Fruit fly (Drosophila melanogaster) whole organism, wandering third instar larva: ENCODE data around the gene bys.
A peak's percentile ranks its signal among the peaks of the same experiment; 100 is the strongest.

Source experiments
- Myc ChIP-seq: fragments of >200 bp; optimal IDR thresholded peaks from 2 replicates; lab custom pipeline; 2017
- N ChIP-seq: fragments of >200 bp; optimal IDR thresholded peaks from 2 replicates; lab custom pipeline; 2018; ENCODE audit warnings: missing biosample characterization, missing external identifiers, missing genetic modification characterization
- br ChIP-seq: fragments of 200-800 bp; sonication (Bioruptor generic); optimal IDR thresholded peaks from 2 replicates; lab custom pipeline; 2016; ENCODE audit warnings: missing biosample characterization, missing genetic modification characterization
- dl ChIP-seq, 2 experiments: fragments of 175-275, 200-275 bp in 1 of 2; fragments of 200-275 bp in 1 of 2; sonication (Bioruptor generic); optimal IDR thresholded peaks; lab custom pipeline; 2018; ENCODE audit warnings: mild to moderate bottlenecking in 2 of 2, missing biosample characterization in 2 of 2, missing genetic modification characterization in 2 of 2, moderate library complexity in 2 of 2; ENCODE audit not compliant: partially characterized antibody in 2 of 2, insufficient read depth in 1 of 2
- foxo ChIP-seq, 2 experiments: fragments of 200-800 bp; sonication (Bioruptor generic); optimal IDR thresholded peaks; 2 replicates in 1 of 2; 3 replicates in 1 of 2; lab custom pipeline; 2016 to 2017; ENCODE audit warnings: missing biosample characterization in 2 of 2, missing genetic modification characterization in 2 of 2
- fru ChIP-seq: fragments of 200-800 bp; sonication (Bioruptor generic); optimal IDR thresholded peaks from 3 replicates; lab custom pipeline; 2016; ENCODE audit warnings: missing biosample characterization, mild to moderate bottlenecking, missing genetic modification characterization
- h ChIP-seq: fragments of 200-800 bp; sonication (Bioruptor generic); optimal IDR thresholded peaks from 3 replicates; lab custom pipeline; 2016; ENCODE audit warnings: missing biosample characterization, mild to moderate bottlenecking, missing genetic modification characterization
- lola ChIP-seq: fragments of >200 bp; optimal IDR thresholded peaks from 2 replicates; lab custom pipeline; 2017; ENCODE audit warnings: missing biosample characterization, missing genetic modification characterization
- pan ChIP-seq: fragments of >200 bp; optimal IDR thresholded peaks from 2 replicates; lab custom pipeline; 2017
- usp ChIP-seq: fragments of >200 bp; optimal IDR thresholded peaks from 2 replicates; lab custom pipeline; 2017; ENCODE audit warnings: missing biosample characterization, missing genetic modification characterization

DNA sequence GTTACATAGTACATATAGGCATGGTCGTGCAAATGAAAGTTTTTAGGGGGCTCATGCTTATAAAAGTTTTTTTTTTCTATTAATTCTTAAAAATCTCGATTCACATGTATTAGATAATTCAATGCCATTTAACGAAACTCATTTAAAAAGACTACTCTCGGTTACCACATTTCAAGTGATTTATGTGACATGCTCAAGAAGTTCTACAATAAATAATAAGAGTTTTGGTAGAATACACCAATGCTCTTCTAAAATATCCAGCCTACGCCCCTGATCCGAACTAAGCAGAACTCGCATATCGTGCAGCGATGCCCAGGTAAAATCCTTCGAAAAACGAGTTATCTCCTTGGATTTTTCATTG lies 9.2 kb upstream of the bys start:
- no peak for TF ChIP-seq usp
- TF ChIP-seq dl (GFP tag; optimal IDR thresholded peaks at IDR 0.05; lab: Kevin White, UChicago; ENCODE audit: insufficient read depth in 1 of 2, partially characterized antibody in 2 of 2), result no peak
- TF ChIP-seq Myc (lab: Kevin White, UChicago), result no peak
- TF ChIP-seq br, result peak; percentile 39
- peak in 1 of 2 experiments; percentile 71 for TF ChIP-seq foxo (GFP tag; optimal IDR thresholded peaks at IDR 0.05; lab: Kevin White, UChicago)
- TF ChIP-seq lola, result no peak
- no peak for TF ChIP-seq pan
- no peak for TF ChIP-seq N (GFP tag; lab: Kevin White, UChicago)
- peak; percentile 68 for TF ChIP-seq fru (GFP tag; lab: Kevin White, UChicago)
- peak; percentile 59 for TF ChIP-seq h
